Fruit fly (Drosophila melanogaster): ENCODE measurements around the gene Hakai.

The Hakai gene

DNA sequence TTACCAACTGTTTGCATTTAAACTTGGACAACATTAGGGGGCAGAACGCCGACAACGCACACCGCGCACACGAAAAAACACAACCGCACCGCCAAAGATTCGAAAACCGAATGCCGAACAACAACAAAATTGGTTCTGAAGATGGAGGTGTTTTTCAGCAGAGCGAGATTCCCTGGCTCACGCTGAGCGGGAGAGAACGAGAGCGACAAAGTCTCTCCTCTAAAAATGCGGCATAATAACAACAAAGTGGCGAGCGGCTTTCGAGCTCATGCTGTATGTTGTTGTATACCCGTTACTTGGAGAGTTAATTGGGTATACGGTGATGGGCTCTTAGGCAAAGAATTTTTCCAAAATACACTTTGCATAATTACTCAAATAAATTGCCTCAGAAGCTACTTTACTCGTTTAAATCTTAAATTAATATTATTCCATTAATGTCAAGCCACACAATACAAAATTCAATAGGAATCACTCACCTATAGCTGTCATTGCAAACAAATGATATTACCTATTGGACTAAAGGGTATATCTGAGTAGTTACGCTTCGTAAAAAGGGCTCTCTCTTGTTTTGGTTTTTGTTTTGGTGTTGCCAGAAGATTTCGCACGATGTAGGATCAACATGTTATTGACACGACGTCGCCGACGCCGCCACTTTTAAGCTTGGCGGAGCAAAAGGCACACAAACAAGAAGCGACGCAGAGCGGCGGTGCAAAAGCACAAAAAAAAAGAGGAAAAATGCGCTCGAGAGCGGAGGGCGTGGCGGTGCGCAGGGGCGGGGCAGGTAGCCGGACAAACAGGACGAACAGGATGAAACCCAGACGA, 9.6 kb downstream of the Hakai start (continued):
- peak; percentile 37; the same call in 1 of the 2 replicates for TF ChIP-seq CG8765 (GFP tag; IDR thresholded peaks at IDR 0.05)
- peak; percentile 90 for TF ChIP-seq CG2120 (GFP tag; optimal IDR thresholded peaks at IDR 0.05)
- no peak for TF ChIP-seq trh (GFP tag; optimal IDR thresholded peaks at IDR 0.05)
- peak; percentile 52 for TF ChIP-seq lmd (GFP tag; IDR thresholded peaks at IDR 0.05)
- no peak for TF ChIP-seq B-H1 (GFP tag; IDR thresholded peaks at IDR 0.05)
- peak; percentile 60 for TF ChIP-seq pfk (GFP tag; optimal IDR thresholded peaks at IDR 0.05)
- TF ChIP-seq CG18476 (GFP tag; optimal IDR thresholded peaks at IDR 0.05): peak; percentile 62
- no peak for TF ChIP-seq danr (GFP tag; IDR thresholded peaks at IDR 0.05)
- peak; percentile 26 for TF ChIP-seq tx (GFP tag; optimal IDR thresholded peaks at IDR 0.05)
- TF ChIP-seq CG14667 (GFP tag; IDR thresholded peaks at IDR 0.05): peak; percentile 43; the same call in 1 of the 2 replicates
- peak; percentile 53; the same call in 1 of the 2 replicates for TF ChIP-seq chm (GFP tag; IDR thresholded peaks at IDR 0.05)
- peak; percentile 74; the same call in 1 of the 3 replicates for TF ChIP-seq Dbx (GFP tag; IDR thresholded peaks at IDR 0.05)
- no peak for TF ChIP-seq crp (GFP tag; optimal IDR thresholded peaks at IDR 0.05)
- TF ChIP-seq CG9609 (GFP tag; optimal IDR thresholded peaks at IDR 0.05): peak; percentile 47
- TF ChIP-seq sim (GFP tag; IDR thresholded peaks at IDR 0.05): no peak
- TF ChIP-seq zen2 (GFP tag; IDR thresholded peaks at IDR 0.05; ENCODE audit: partially characterized antibody): no peak
- peak; percentile 48 for TF ChIP-seq dmrt11E (tag; optimal IDR thresholded peaks at IDR 0.05)
- TF ChIP-seq CG13624 (GFP tag; optimal IDR thresholded peaks at IDR 0.05): no peak
- TF ChIP-seq croc (GFP tag; conservative IDR thresholded peaks at IDR 0.05): no peak
- no peak for TF ChIP-seq CG7987 (GFP tag; optimal IDR thresholded peaks at IDR 0.05)
- peak; percentile 53 for TF ChIP-seq CG12219 (GFP tag; optimal IDR thresholded peaks at IDR 0.05)
- TF ChIP-seq CG17361 (GFP tag; IDR thresholded peaks at IDR 0.05): peak; percentile 62
- TF ChIP-seq Bgb (GFP tag; IDR thresholded peaks at IDR 0.05; ENCODE audit: partially characterized antibody): no peak
- TF ChIP-seq CG11504 (tag; optimal IDR thresholded peaks at IDR 0.05): peak; percentile 80
- TF ChIP-seq sima (GFP tag; optimal IDR thresholded peaks at IDR 0.05): no peak
- no peak for TF ChIP-seq CG8089 (GFP tag; optimal IDR thresholded peaks at IDR 0.05)
- peak; percentile 70 to 89 for TF ChIP-seq bsh (GFP tag; optimal IDR thresholded peaks at IDR 0.05)
- no peak; the same call in 1 of the 2 replicates for TF ChIP-seq CG13287 (GFP tag; IDR thresholded peaks at IDR 0.05; ENCODE audit: partially characterized antibody)
- TF ChIP-seq CG6654 (GFP tag; optimal IDR thresholded peaks at IDR 0.05): no peak
- TF ChIP-seq CG2116 (GFP tag; optimal IDR thresholded peaks at IDR 0.05): peak; percentile 16
- peak; percentile 26 for TF ChIP-seq ATbp (GFP tag; optimal IDR thresholded peaks at IDR 0.05)
- TF ChIP-seq dm (GFP tag; optimal IDR thresholded peaks at IDR 0.05): no peak
- TF ChIP-seq Dfd (GFP tag; optimal IDR thresholded peaks at IDR 0.05): no peak
- TF ChIP-seq CG10147 (GFP tag; optimal IDR thresholded peaks at IDR 0.05): peak; percentile 57
- no peak for TF ChIP-seq ab (GFP tag; optimal IDR thresholded peaks at IDR 0.05)
- TF ChIP-seq sug (tag; optimal IDR thresholded peaks at IDR 0.05): peak; percentile 45
- no peak for TF ChIP-seq cg (GFP tag; optimal IDR thresholded peaks at IDR 0.05)
- TF ChIP-seq Hmx (GFP tag; optimal IDR thresholded peaks at IDR 0.05): peak; percentile 23
- peak; percentile 85 for TF ChIP-seq CG2678 (tag; optimal IDR thresholded peaks at IDR 0.05)
- no peak for TF ChIP-seq E2f2 (GFP tag; IDR thresholded peaks at IDR 0.05)
- no peak for TF ChIP-seq rib (GFP tag; IDR thresholded peaks at IDR 0.05)
- TF ChIP-seq stc (GFP tag; IDR thresholded peaks at IDR 0.05): no peak
- no peak for TF ChIP-seq CG9876 (GFP tag; optimal IDR thresholded peaks at IDR 0.05)
- peak; percentile 51; the same call in 1 of the 2 replicates for TF ChIP-seq ara (GFP tag; IDR thresholded peaks at IDR 0.05)
- TF ChIP-seq CG1024 (GFP tag; IDR thresholded peaks at IDR 0.05): no peak
- TF ChIP-seq CG3838 (GFP tag; optimal IDR thresholded peaks at IDR 0.05): no peak
- TF ChIP-seq salm (tag; optimal IDR thresholded peaks at IDR 0.05): no peak
- TF ChIP-seq Gug (GFP tag; IDR thresholded peaks at IDR 0.05): peak; percentile 35; the same call in 1 of the 4 replicates
- 0 out of 4 replicates have a peak, but pooled peaks have one; percentile 55 for TF ChIP-seq chinmo (GFP tag; IDR thresholded peaks at IDR 0.05; ENCODE audit: partially characterized antibody)

Measured in whole organism, embryonic.